Worm (Caenorhabditis elegans) whole organism, L4 larva: ENCODE data around the gene R11G1.1.

Experiments
- F44E2.7 ChIP-seq: fragments of 200-800 bp; sonication (Bioruptor generic); IDR thresholded peaks from 2 replicates; pipeline ENCODE4 v2.1.2; 2022; ENCODE audit warnings: missing genetic modification characterization, missing compliant biosample characterization
- Y5F2A.4 ChIP-seq: fragments of 200-800 bp; sonication (Bioruptor generic); optimal IDR thresholded peaks from 2 replicates; lab custom pipeline; 2018; ENCODE audit warnings: mild to moderate bottlenecking, missing genetic modification characterization, missing compliant biosample characterization
- dmd-6 ChIP-seq: fragments of 200-800 bp; sonication (Bioruptor generic); IDR thresholded peaks from 2 replicates; pipeline ENCODE4 v1.3.6; 2022; ENCODE audit warnings: missing genetic modification reagents, missing genetic modification characterization, missing compliant biosample characterization
- dpl-1 ChIP-seq: fragments of 150-350 bp; optimal IDR thresholded peaks from 2 replicates; lab custom pipeline; 2014; ENCODE audit warnings: missing biosample characterization, missing genetic modification reagents, missing genetic modification characterization
- dve-1 ChIP-seq: sonication (generic microtip); optimal IDR thresholded peaks from 2 replicates; lab custom pipeline; 2017; ENCODE audit warnings: antibody characterized with exemption, mild to moderate bottlenecking, missing genetic modification characterization, missing compliant biosample characterization; ENCODE audit not compliant: insufficient read depth
- mes-2 ChIP-seq: sonication (generic microtip); optimal IDR thresholded peaks from 2 replicates; lab custom pipeline; 2016; ENCODE audit warnings: missing genotype, mild to moderate bottlenecking, missing genetic modification characterization, missing compliant biosample characterization; ENCODE audit not compliant: poor library complexity, severe bottlenecking
- nhr-77 ChIP-seq: fragments of 150-350 bp; optimal IDR thresholded peaks from 2 replicates; lab custom pipeline; 2014; ENCODE audit warnings: missing biosample characterization, missing genetic modification characterization
- php-3 ChIP-seq: fragments of 200-800 bp; sonication (Bioruptor generic); IDR thresholded peaks from 2 replicates; pipeline ENCODE4 v1.3.6; 2022; ENCODE audit warnings: missing genetic modification reagents, missing genetic modification characterization, missing compliant biosample characterization
- spr-3 ChIP-seq: fragments of 200-800 bp; sonication (Bioruptor generic); optimal IDR thresholded peaks from 2 replicates; lab custom pipeline; 2018; ENCODE audit warnings: mild to moderate bottlenecking, missing genetic modification characterization, missing compliant biosample characterization
- unc-130 ChIP-seq: sonication (generic microtip); optimal IDR thresholded peaks from 2 replicates; lab custom pipeline; 2016; ENCODE audit warnings: missing genetic modification reagents, missing genetic modification characterization, missing compliant biosample characterization
- vab-7 ChIP-seq: fragments of 200-800 bp; sonication (Bioruptor generic); IDR thresholded peaks from 2 replicates; pipeline ENCODE4 v1.3.6; 2022; ENCODE audit warnings: missing genetic modification reagents, missing genetic modification characterization, missing compliant biosample characterization
- ztf-11 ChIP-seq: fragments of 150-350 bp; optimal IDR thresholded peaks from 2 replicates; lab custom pipeline; 2014; ENCODE audit warnings: missing biosample characterization, missing genetic modification characterization

DNA sequence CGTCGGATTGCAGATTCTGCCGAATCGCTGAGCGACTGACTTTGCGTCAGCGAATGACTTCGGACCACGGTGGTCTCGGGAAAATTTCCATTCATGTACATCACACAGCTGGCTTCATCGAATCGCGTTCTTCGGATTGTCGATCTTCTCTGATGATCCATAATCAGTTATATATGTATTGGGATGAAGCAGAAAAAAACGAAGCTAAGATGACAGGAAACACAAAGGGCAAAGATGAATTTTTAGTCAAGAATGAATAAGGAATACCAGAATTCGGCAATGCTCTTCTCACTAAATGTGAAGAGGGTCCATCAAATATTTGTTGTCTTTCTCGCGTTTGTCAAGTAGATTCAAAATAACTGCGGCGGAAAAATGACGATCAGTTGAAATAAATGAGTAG, 42.1 kb upstream of the R11G1.1 start, which contains the start of gene del-9:
- TF ChIP-seq dve-1 (tag; lab: Kevin White, UChicago) (no peak), unc-130 (no peak), vab-7 (GFP tag; lab: Robert Waterston, UW) (no peak), F44E2.7 (GFP tag; lab: Robert Waterston, UW) (no peak), Y5F2A.4 (GFP tag; lab: Kevin White, UChicago) (no peak), spr-3 (no peak), dmd-6 (GFP tag; lab: Robert Waterston, UW) (no peak), mes-2 (tag; lab: Kevin White, UChicago) (no peak), nhr-77 (no peak), ztf-11 (tag; lab: Kevin White, UChicago) (no peak), php-3 (GFP tag; lab: Robert Waterston, UW) (no peak), dpl-1 (no peak)
